Worm (Caenorhabditis elegans): Measurements from ENCODE around the gene T09A5.4.

- no peak for TF ChIP-seq K02D7.2 (tag; optimal IDR thresholded peaks at IDR 0.05)
- no peak for TF ChIP-seq pha-4 (tag; optimal IDR thresholded peaks at IDR 0.05)
- no peak for TF ChIP-seq dve-1 (tag; optimal IDR thresholded peaks at IDR 0.05)
- TF ChIP-seq lim-6 (tag; optimal IDR thresholded peaks at IDR 0.05) = no peak
- TF ChIP-seq unc-55 (GFP tag; optimal IDR thresholded peaks at IDR 0.05) = no peak
- TF ChIP-seq nhr-11 (tag; optimal IDR thresholded peaks at IDR 0.05) = no peak
- TF ChIP-seq ceh-30 (tag; optimal IDR thresholded peaks at IDR 0.05) = no peak
- TF ChIP-seq ceh-14 (tag; optimal IDR thresholded peaks at IDR 0.05) = no peak
- TF ChIP-seq elt-2 (tag; optimal IDR thresholded peaks at IDR 0.05) = no peak
- no peak for TF ChIP-seq hlh-13 (GFP tag; optimal IDR thresholded peaks at IDR 0.05)
- TF ChIP-seq dmd-4 (tag; optimal IDR thresholded peaks at IDR 0.05; ENCODE audit: borderline replicate concordance) = no peak
- no peak for TF ChIP-seq npax-4 (tag; optimal IDR thresholded peaks at IDR 0.05)
- TF ChIP-seq ceh-19 (GFP tag; optimal IDR thresholded peaks at IDR 0.05) = no peak
- TF ChIP-seq hlh-8 (tag; optimal IDR thresholded peaks at IDR 0.05) = no peak
Observed at ce11 chrII:7888759-7889158, 42.8 kb downstream of the T09A5.4 start.
